Worm (Caenorhabditis elegans) whole organism, young adult: ENCODE measurements around the gene C49F5.8.
A peak's percentile ranks its signal among the peaks of the same experiment; 100 is the strongest.

Source experiments
- ceh-79 ChIP-seq: sonication (generic microtip); optimal IDR thresholded peaks from 2 replicates; lab custom pipeline; 2017; ENCODE audit warnings: mild to moderate bottlenecking, missing genetic modification characterization, missing compliant biosample characterization
- gei-17 ChIP-seq: fragments of 200-800 bp; sonication (Bioruptor generic); optimal IDR thresholded peaks from 2 replicates; lab custom pipeline; 2018; ENCODE audit warnings: mild to moderate bottlenecking, missing genetic modification characterization, missing compliant biosample characterization
- lsy-27 ChIP-seq: sonication (generic microtip); optimal IDR thresholded peaks from 2 replicates; lab custom pipeline; 2017; ENCODE audit warnings: missing genetic modification characterization, mild to moderate bottlenecking, missing compliant biosample characterization, antibody characterized with exemption, missing genotype, borderline replicate concordance; ENCODE audit not compliant: insufficient read depth
- madf-6 ChIP-seq: fragments of 200-800 bp; sonication (Bioruptor generic); IDR thresholded peaks from 2 replicates; pipeline ENCODE4 v1.3.6; 2022; ENCODE audit warnings: missing genetic modification reagents, missing genetic modification characterization, missing compliant biosample characterization
- pha-4 ChIP-seq: fragments of 150-350 bp; sonication (generic microtip); optimal IDR thresholded peaks from 2 replicates; lab custom pipeline; 2014; ENCODE audit warnings: missing biosample characterization, missing genetic modification reagents, missing genetic modification characterization
- snpc-4 ChIP-seq, 5 experiments: fragments of 150-350 bp in 1 of 5; sonication (generic microtip) in 4 of 5; optimal IDR thresholded peaks; 2 replicates each; lab custom pipeline; 2014 to 2018; ENCODE audit warnings: missing genetic modification characterization in 5 of 5, missing biosample characterization in 3 of 5, antibody characterized with exemption in 2 of 5, mild to moderate bottlenecking in 2 of 5, missing compliant biosample characterization in 2 of 5, missing genotype in 2 of 5, moderate library complexity in 2 of 5, missing genetic modification reagents in 1 of 5

DNA sequence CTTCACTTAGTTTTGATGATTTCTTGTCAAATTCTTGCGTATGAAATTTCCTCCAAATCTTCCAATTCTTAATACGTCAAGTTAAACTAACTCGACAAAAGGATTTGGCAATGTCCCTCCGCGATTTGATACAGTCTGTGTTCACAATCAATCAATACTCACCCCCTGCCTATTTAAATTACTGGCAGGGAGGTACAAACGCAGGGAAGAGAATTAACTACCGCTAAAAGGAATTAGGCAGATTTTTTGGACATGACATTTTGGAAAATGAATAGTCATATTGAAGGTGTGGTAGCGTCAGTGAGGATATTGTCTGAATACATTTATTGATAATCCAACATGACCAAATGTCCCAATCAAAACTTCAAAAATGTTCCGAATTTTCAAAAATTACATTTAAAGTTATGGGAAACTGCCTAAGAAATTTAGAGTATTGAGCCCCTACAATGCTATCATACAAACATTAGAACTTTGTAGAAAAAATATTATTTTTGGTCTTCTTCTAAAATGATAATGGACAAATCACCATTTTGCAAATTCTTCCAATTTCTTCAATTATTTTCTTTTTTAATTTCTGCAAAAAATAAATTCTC is 22.5 kb upstream of the C49F5.8 start:
- TF ChIP-seq gei-17 (GFP tag; lab: Kevin White, UChicago), result peak; percentile 98
- TF ChIP-seq madf-6 (GFP tag; lab: Robert Waterston, UW), result no peak
- peak; percentile 64 for TF ChIP-seq snpc-4 (GFP tag; optimal IDR thresholded peaks at IDR 0.05; lab: Kevin White, UChicago)
- TF ChIP-seq snpc-4 (tag; optimal IDR thresholded peaks at IDR 0.05; lab: Kevin White, UChicago), result peak; percentile 75 to 88 (median 82)
- peak; percentile 47 for TF ChIP-seq ceh-79
- TF ChIP-seq pha-4, result peak; percentile 96
- no peak for TF ChIP-seq lsy-27 (tag; lab: Kevin White, UChicago)
